Worm (Caenorhabditis elegans) whole organism, late embryonic: ENCODE measurements around the gene T25D1.3.

Experiments
- che-1 ChIP-seq: sonication (generic microtip); optimal IDR thresholded peaks from 2 replicates; lab custom pipeline; 2016; ENCODE audit warnings: mild to moderate bottlenecking, missing genetic modification characterization, missing compliant biosample characterization
- dmd-4 ChIP-seq: sonication (generic microtip); optimal IDR thresholded peaks from 2 replicates; lab custom pipeline; 2016; ENCODE audit warnings: borderline replicate concordance, missing genetic modification characterization, missing compliant biosample characterization
- ets-4 ChIP-seq: sonication (generic microtip); optimal IDR thresholded peaks from 2 replicates; lab custom pipeline; 2016; ENCODE audit warnings: missing genetic modification characterization, missing compliant biosample characterization
- hlh-30 ChIP-seq: sonication (generic microtip); optimal IDR thresholded peaks from 2 replicates; lab custom pipeline; 2017; ENCODE audit warnings: antibody characterized with exemption, missing genetic modification characterization, missing compliant biosample characterization; ENCODE audit not compliant: insufficient read depth
- mec-3 ChIP-seq: sonication (generic microtip); optimal IDR thresholded peaks from 2 replicates; lab custom pipeline; 2016; ENCODE audit warnings: borderline replicate concordance, missing genetic modification characterization, missing compliant biosample characterization
- nhr-11 ChIP-seq: fragments of 150-350 bp; optimal IDR thresholded peaks from 2 replicates; lab custom pipeline; 2014; ENCODE audit warnings: missing biosample characterization, missing genetic modification characterization

- TF ChIP-seq dmd-4 (no peak), che-1 (tag; lab: Kevin White, UChicago) (no peak), nhr-11 (no peak), mec-3 (tag; lab: Kevin White, UChicago) (no peak), ets-4 (tag; lab: Kevin White, UChicago) (no peak), hlh-30 (tag; lab: Kevin White, UChicago) (no peak)
Observed at ce11 chrX:16481026-16481425, 24.4 kb upstream of the T25D1.3 start.
